Worm (Caenorhabditis elegans) whole organism, mixed stage, embryonic: ENCODE data around the gene T28A11.25.

Experiments used
- M03D4.4 ChIP-seq: sonication (generic microtip); optimal IDR thresholded peaks from 2 replicates; lab custom pipeline; 2017; ENCODE audit warnings: mild to moderate bottlenecking, missing genetic modification characterization, missing compliant biosample characterization
- bed-3 ChIP-seq: fragments of 200-800 bp; sonication (Bioruptor generic); optimal IDR thresholded peaks from 3 replicates; lab custom pipeline; 2018; ENCODE audit warnings: mild to moderate bottlenecking, missing genetic modification characterization, moderate library complexity, missing compliant biosample characterization
- blmp-1 ChIP-seq: fragments of 150-350 bp; optimal IDR thresholded peaks from 2 replicates; lab custom pipeline; 2014; ENCODE audit warnings: missing biosample characterization, missing genetic modification characterization
- ceh-39 ChIP-seq: fragments of 150-350 bp; optimal IDR thresholded peaks from 2 replicates; lab custom pipeline; 2014; ENCODE audit warnings: missing biosample characterization, missing genetic modification characterization
- ceh-43 ChIP-seq: fragments of 200-800 bp; sonication (Bioruptor generic); optimal IDR thresholded peaks from 2 replicates; lab custom pipeline; 2018; ENCODE audit warnings: mild to moderate bottlenecking, missing genetic modification characterization, moderate library complexity, missing compliant biosample characterization
- ceh-83 ChIP-seq: fragments of 200-800 bp; sonication (Bioruptor generic); optimal IDR thresholded peaks from 2 replicates; lab custom pipeline; 2018; ENCODE audit warnings: mild to moderate bottlenecking, missing genetic modification characterization, missing compliant biosample characterization
- ces-1 ChIP-seq: fragments of 150-350 bp; optimal IDR thresholded peaks from 2 replicates; lab custom pipeline; 2014; ENCODE audit warnings: missing biosample characterization, missing genetic modification reagents, missing genetic modification characterization
- cnd-1 ChIP-seq: fragments of 200-800 bp; sonication (Bioruptor generic); optimal IDR thresholded peaks from 2 replicates; lab custom pipeline; 2018; ENCODE audit warnings: mild to moderate bottlenecking, missing genetic modification characterization, missing compliant biosample characterization
- drap-1 ChIP-seq: fragments of 200-800 bp; sonication (Bioruptor generic); optimal IDR thresholded peaks from 3 replicates; lab custom pipeline; 2018; ENCODE audit warnings: mild to moderate bottlenecking, missing genetic modification characterization, missing compliant biosample characterization
- elt-1 ChIP-seq: sonication (generic microtip); optimal IDR thresholded peaks from 2 replicates; lab custom pipeline; 2017; ENCODE audit warnings: missing genetic modification characterization, mild to moderate bottlenecking, missing compliant biosample characterization, antibody characterized with exemption, moderate library complexity, borderline replicate concordance; ENCODE audit not compliant: insufficient read depth
- elt-3 ChIP-seq: fragments of 150-350 bp; optimal IDR thresholded peaks from 2 replicates; lab custom pipeline; 2014; ENCODE audit warnings: missing biosample characterization, missing genetic modification characterization
- flh-1 ChIP-seq: fragments of 200-800 bp; sonication (Bioruptor generic); optimal IDR thresholded peaks from 2 replicates; lab custom pipeline; 2018; ENCODE audit warnings: mild to moderate bottlenecking, missing genetic modification characterization, moderate library complexity, missing compliant biosample characterization
- ham-2 ChIP-seq: fragments of 200-800 bp; sonication (Bioruptor generic); optimal IDR thresholded peaks from 2 replicates; lab custom pipeline; 2018; ENCODE audit warnings: mild to moderate bottlenecking, missing genetic modification characterization, missing compliant biosample characterization
- hlh-1 ChIP-seq: fragments of 150-350 bp; optimal IDR thresholded peaks from 2 replicates; lab custom pipeline; 2014; ENCODE audit warnings: missing biosample characterization, missing genetic modification reagents, missing genetic modification characterization
- lin-13 ChIP-seq: fragments of 150-350 bp; optimal IDR thresholded peaks from 2 replicates; lab custom pipeline; 2014; ENCODE audit warnings: missing biosample characterization, missing genetic modification characterization
- lin-32 ChIP-seq: fragments of 200-800 bp; sonication (Bioruptor generic); optimal IDR thresholded peaks from 2 replicates; lab custom pipeline; 2018; ENCODE audit warnings: mild to moderate bottlenecking, missing genetic modification characterization, missing compliant biosample characterization
- lsy-2 ChIP-seq: fragments of 150-350 bp; optimal IDR thresholded peaks from 2 replicates; lab custom pipeline; 2014; ENCODE audit warnings: missing biosample characterization, missing genetic modification characterization
- mep-1 ChIP-seq: fragments of 150-350 bp; optimal IDR thresholded peaks from 2 replicates; lab custom pipeline; 2017; ENCODE audit warnings: missing biosample characterization, missing genetic modification reagents, missing genetic modification characterization, inconsistent platforms
- mls-2 ChIP-seq: sonication (generic microtip); optimal IDR thresholded peaks from 2 replicates; lab custom pipeline; 2016; ENCODE audit warnings: mild to moderate bottlenecking, missing genetic modification characterization, moderate library complexity, missing compliant biosample characterization
- nhr-12 ChIP-seq: fragments of 150-350 bp; optimal IDR thresholded peaks from 2 replicates; lab custom pipeline; 2014; ENCODE audit warnings: missing biosample characterization, missing genetic modification characterization
- nhr-2 ChIP-seq: fragments of 150-350 bp; optimal IDR thresholded peaks from 2 replicates; lab custom pipeline; 2014; ENCODE audit warnings: missing biosample characterization, missing genetic modification characterization
- nhr-237 ChIP-seq: fragments of 150-350 bp; optimal IDR thresholded peaks from 2 replicates; lab custom pipeline; 2014; ENCODE audit warnings: missing biosample characterization, missing genetic modification characterization
- nhr-28 ChIP-seq: fragments of 150-350 bp; optimal IDR thresholded peaks from 2 replicates; lab custom pipeline; 2014; ENCODE audit warnings: missing biosample characterization, missing genetic modification characterization
- nhr-76 ChIP-seq: sonication (generic microtip); optimal IDR thresholded peaks from 2 replicates; lab custom pipeline; 2017; ENCODE audit warnings: missing biosample characterization, missing genetic modification characterization
- pha-4 ChIP-seq: fragments of 150-350 bp; optimal IDR thresholded peaks from 2 replicates; lab custom pipeline; 2018; ENCODE audit warnings: missing biosample characterization, missing genetic modification reagents, missing genetic modification characterization
- sem-2 ChIP-seq: fragments of 200-800 bp; sonication (Bioruptor generic); optimal IDR thresholded peaks from 2 replicates; lab custom pipeline; 2018; ENCODE audit warnings: mild to moderate bottlenecking, missing genetic modification characterization, missing compliant biosample characterization
- snpc-4 ChIP-seq: fragments of 150-350 bp; optimal IDR thresholded peaks from 2 replicates; lab custom pipeline; 2014; ENCODE audit warnings: missing biosample characterization, missing genetic modification characterization
- sptf-1 ChIP-seq: sonication (generic microtip); optimal IDR thresholded peaks from 2 replicates; lab custom pipeline; 2017; ENCODE audit warnings: mild to moderate bottlenecking, missing genetic modification characterization, moderate library complexity, missing compliant biosample characterization
- tbx-8 ChIP-seq: fragments of 200-800 bp; sonication (Bioruptor generic); optimal IDR thresholded peaks from 2 replicates; lab custom pipeline; 2018; ENCODE audit warnings: mild to moderate bottlenecking, missing genetic modification characterization, moderate library complexity, missing compliant biosample characterization
- unc-120 ChIP-seq: sonication (generic microtip); optimal IDR thresholded peaks from 2 replicates; lab custom pipeline; 2017; ENCODE audit warnings: missing genetic modification characterization, missing compliant biosample characterization; ENCODE audit not compliant: poor library complexity, severe bottlenecking
- unc-39 ChIP-seq: fragments of 150-350 bp; optimal IDR thresholded peaks from 2 replicates; lab custom pipeline; 2014; ENCODE audit warnings: missing biosample characterization, missing genetic modification characterization
- zip-8 ChIP-seq: fragments of 150-350 bp; optimal IDR thresholded peaks from 2 replicates; lab custom pipeline; 2014; ENCODE audit warnings: missing biosample characterization, missing genetic modification characterization
- ztf-11 ChIP-seq: fragments of 150-350 bp; optimal IDR thresholded peaks from 2 replicates; lab custom pipeline; 2014; ENCODE audit warnings: missing biosample characterization, missing genetic modification characterization

T28A11.25 gene

DNA sequence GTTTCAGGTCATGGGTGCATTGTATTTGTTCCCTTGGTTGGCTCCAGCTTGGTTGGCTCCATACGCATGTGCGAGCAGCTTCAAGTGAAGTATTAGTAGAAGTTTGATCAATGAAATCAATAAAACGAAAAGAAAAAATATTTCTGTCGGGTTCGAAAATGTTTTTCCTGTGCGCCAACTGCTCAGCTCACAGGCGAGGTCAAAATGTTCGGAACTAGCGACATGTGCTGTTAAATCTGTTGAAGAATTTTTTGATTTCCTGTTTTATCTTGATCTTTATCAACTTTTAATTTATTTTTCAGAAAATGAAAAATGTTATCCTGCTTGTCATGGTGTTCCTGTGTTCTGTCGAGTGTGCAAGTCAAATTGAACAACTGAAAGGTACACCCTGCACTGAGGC, at the start of gene T28A11.25:
Gene T28A11.25, plus strand, starts transcription at position 301 of the 400 bp plus-strand sequence.
- TF ChIP-seq ztf-11 (tag; lab: Kevin White, UChicago) (no peak), ceh-43 (GFP tag; lab: Kevin White, UChicago) (no peak), elt-1 (tag; lab: Kevin White, UChicago) (no peak), mls-2 (no peak), lin-13 (tag; lab: Kevin White, UChicago) (no peak), M03D4.4 (tag; lab: Kevin White, UChicago) (no peak), zip-8 (tag; lab: Kevin White, UChicago) (no peak)

DNA sequence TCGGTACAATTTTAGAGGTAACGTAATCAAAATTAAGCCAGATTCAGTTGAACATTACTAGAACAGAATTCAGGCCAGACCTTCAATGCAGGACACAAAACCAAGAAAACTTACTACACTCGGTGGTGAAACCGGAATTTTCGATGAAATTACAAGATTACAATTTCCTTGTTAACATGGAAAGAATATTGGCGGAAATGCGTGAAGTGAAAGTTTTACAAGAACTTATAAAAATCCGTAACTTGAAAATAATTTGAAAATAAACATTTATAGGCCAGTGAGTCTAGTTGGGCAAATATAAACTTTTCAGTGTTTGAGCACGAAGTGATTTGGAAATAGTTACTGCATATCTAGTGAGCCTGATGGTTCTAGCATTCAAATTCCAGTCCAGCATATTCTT, 46.7 kb upstream of the T28A11.25 start, which contains the start of gene K08D9.6:
Gene K08D9.6, minus strand, starts transcription at position 101 of the 400 bp plus-strand sequence.
- TF ChIP-seq ztf-11 (tag; lab: Kevin White, UChicago) (no peak), sem-2 (GFP tag; lab: Kevin White, UChicago) (no peak), flh-1 (GFP tag; lab: Kevin White, UChicago) (no peak), elt-1 (tag; lab: Kevin White, UChicago) (no peak), ceh-43 (GFP tag; lab: Kevin White, UChicago) (no peak), nhr-76 (tag; lab: Kevin White, UChicago) (no peak), drap-1 (GFP tag; lab: Kevin White, UChicago) (no peak), unc-120 (tag; lab: Kevin White, UChicago) (no peak), ceh-39 (tag; lab: Kevin White, UChicago) (no peak), nhr-28 (no peak), ceh-83 (GFP tag; lab: Kevin White, UChicago) (no peak), zip-8 (tag; lab: Kevin White, UChicago) (no peak), lin-13 (tag; lab: Kevin White, UChicago) (no peak), ces-1 (GFP tag; lab: Kevin White, UChicago) (no peak), unc-39 (tag; lab: Kevin White, UChicago) (no peak), cnd-1 (tag; lab: Kevin White, UChicago) (no peak), elt-3 (no peak), tbx-8 (GFP tag; lab: Kevin White, UChicago) (no peak)

DNA sequence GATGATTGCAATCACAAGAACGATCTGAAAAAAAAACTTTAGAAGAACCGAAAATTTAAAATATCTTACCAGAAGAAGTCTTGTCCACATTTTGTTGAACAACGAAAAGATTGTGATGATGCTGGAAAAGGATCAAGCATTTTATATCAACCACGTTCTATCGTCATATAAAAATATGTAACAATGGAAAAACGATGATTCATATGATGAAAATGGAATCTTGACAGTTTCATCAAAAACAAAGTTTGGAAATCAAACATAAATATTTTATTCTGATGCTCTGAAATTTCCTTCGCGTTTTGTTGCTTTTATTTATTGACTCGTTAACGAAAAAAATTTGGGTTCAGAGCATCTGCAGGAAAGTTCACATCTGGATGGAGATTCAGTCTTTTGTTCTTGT, 45.0 kb upstream of the T28A11.25 start, which contains the start of the genes K08D9.9 and str-16:
Gene K08D9.9, minus strand, starts transcription at position 101 of the 400 bp plus-strand sequence.
Gene str-16, plus strand, starts transcription at position 266 of the 400 bp plus-strand sequence.
- TF ChIP-seq lin-13 (tag; lab: Kevin White, UChicago) (no peak), lsy-2 (tag; lab: Kevin White, UChicago) (no peak), lin-32 (no peak), M03D4.4 (tag; lab: Kevin White, UChicago) (no peak), bed-3 (GFP tag; lab: Kevin White, UChicago) (no peak), flh-1 (GFP tag; lab: Kevin White, UChicago) (no peak), sem-2 (GFP tag; lab: Kevin White, UChicago) (no peak), unc-120 (tag; lab: Kevin White, UChicago) (no peak), tbx-8 (GFP tag; lab: Kevin White, UChicago) (no peak), nhr-12 (tag; lab: Kevin White, UChicago) (no peak), elt-1 (tag; lab: Kevin White, UChicago) (no peak), hlh-1 (tag; lab: Kevin White, UChicago) (no peak), ztf-11 (tag; lab: Kevin White, UChicago) (no peak), nhr-76 (tag; lab: Kevin White, UChicago) (no peak), drap-1 (GFP tag; lab: Kevin White, UChicago) (no peak)

DNA sequence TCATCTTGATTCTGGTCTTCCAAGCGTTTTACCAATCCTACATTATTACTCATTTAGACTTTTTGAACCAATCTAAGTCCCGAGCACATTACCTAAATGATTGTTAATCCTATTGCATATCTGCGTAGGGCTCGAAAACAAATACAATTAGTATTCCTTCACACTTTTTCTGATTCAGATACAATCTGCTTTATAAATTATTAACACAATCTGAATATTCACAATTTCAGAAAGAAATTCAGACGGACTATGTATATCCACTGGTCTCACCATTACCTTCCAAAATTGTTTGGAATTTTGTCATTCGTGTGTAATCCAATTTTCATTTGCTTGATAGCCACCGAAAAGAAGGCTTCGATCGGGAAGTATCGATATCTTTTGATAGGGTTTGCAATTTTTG, 40.4 kb upstream of the T28A11.25 start, which contains the start of gene srj-11:
Gene srj-11, plus strand, starts transcription at position 250 of the 400 bp plus-strand sequence.
- TF ChIP-seq elt-1 (tag; lab: Kevin White, UChicago), result no peak
- TF ChIP-seq mls-2, result no peak
- no peak for TF ChIP-seq snpc-4 (tag; lab: Kevin White, UChicago)
- TF ChIP-seq elt-3, result no peak
- TF ChIP-seq tbx-8 (GFP tag; lab: Kevin White, UChicago), result no peak
- no peak for TF ChIP-seq sptf-1 (tag; lab: Kevin White, UChicago)

DNA sequence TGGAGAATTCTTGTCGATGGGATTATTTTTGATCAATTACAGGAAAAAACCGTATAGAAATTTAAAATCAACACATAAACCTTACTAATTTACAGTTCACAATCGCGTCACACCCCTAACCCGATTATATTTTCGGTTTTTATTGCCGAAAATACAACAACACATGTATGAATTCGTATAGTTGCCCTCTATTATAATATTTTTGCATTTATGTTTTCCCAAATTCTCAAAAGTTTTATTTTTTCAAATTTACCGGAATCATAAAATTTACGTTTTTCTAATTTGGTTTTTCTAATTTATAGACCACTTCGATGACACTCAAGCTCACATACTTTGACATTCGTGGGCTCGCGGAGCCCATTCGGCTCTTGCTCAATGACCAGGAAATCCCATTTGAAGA, 38.6 kb upstream of the T28A11.25 start, which contains the start of gene gst-23:
Gene gst-23, plus strand, starts transcription at position 301 of the 400 bp plus-strand sequence.
- no peak for TF ChIP-seq pha-4 (tag; lab: Kevin White, UChicago)
- TF ChIP-seq nhr-2 (tag; lab: Kevin White, UChicago), result no peak
- TF ChIP-seq elt-3, result no peak
- no peak for TF ChIP-seq blmp-1 (tag; lab: Kevin White, UChicago)
- TF ChIP-seq nhr-12 (tag; lab: Kevin White, UChicago), result no peak
- TF ChIP-seq M03D4.4 (tag; lab: Kevin White, UChicago), result no peak
- TF ChIP-seq ztf-11 (tag; lab: Kevin White, UChicago), result no peak
- TF ChIP-seq drap-1 (GFP tag; lab: Kevin White, UChicago), result no peak
- no peak for TF ChIP-seq cnd-1 (tag; lab: Kevin White, UChicago)
- TF ChIP-seq zip-8 (tag; lab: Kevin White, UChicago), result no peak
- TF ChIP-seq mep-1, result no peak
- TF ChIP-seq flh-1 (GFP tag; lab: Kevin White, UChicago), result no peak
- no peak for TF ChIP-seq sem-2 (GFP tag; lab: Kevin White, UChicago)
- TF ChIP-seq ham-2, result no peak
- no peak for TF ChIP-seq bed-3 (GFP tag; lab: Kevin White, UChicago)
- TF ChIP-seq lin-32, result no peak
- TF ChIP-seq lsy-2 (tag; lab: Kevin White, UChicago), result no peak
- no peak for TF ChIP-seq nhr-237 (tag; lab: Kevin White, UChicago)
- TF ChIP-seq hlh-1 (tag; lab: Kevin White, UChicago), result no peak
- TF ChIP-seq mls-2, result no peak
